Fruit fly (Drosophila melanogaster): ENCODE measurements around the gene Sk2.

- TF ChIP-seq psq (optimal IDR thresholded peaks at IDR 0.05), result no peak
- no peak for TF ChIP-seq usp (GFP tag; optimal IDR thresholded peaks at IDR 0.05)
Measured at dm6 chr3L:3026421-3026820, 20.5 kb upstream of the Sk2 start, which contains the start of gene aly.
